Fruit fly (Drosophila melanogaster) S2 (cell line): ENCODE measurements around the gene CG13991.

Experiments
- CG8478 ChIP-seq: fragments of >200 bp; optimal IDR thresholded peaks from 2 replicates; lab custom pipeline; 2018
- CTCF ChIP-seq, 2 experiments: fragments of >200 bp; optimal IDR thresholded peaks; 2 replicates each; lab custom pipeline; 2018

- no peak for TF ChIP-seq CG8478 (lab: Kevin White, UChicago)
- TF ChIP-seq CTCF (optimal IDR thresholded peaks at IDR 0.05; lab: Kevin White, UChicago), result no peak
These were observed 53.9 kb downstream of the CG13991 start for dm6 chr2L:6193004-6193566.
